Fruit fly (Drosophila melanogaster) whole organism, pupa: Measurements from ENCODE around the gene meigo.
A peak's percentile ranks its signal among the peaks of the same experiment; 100 is the strongest.

Experiments used
- CG32121 ChIP-seq: fragments of 200-800 bp; sonication (Bioruptor generic); IDR thresholded peaks from 2 replicates; pipeline ENCODE4 v1.3.6; 2022; ENCODE audit warnings: missing biosample characterization, missing genetic modification characterization
- CG34367 ChIP-seq: fragments of 200-800 bp; sonication (Bioruptor generic); optimal IDR thresholded peaks from 2 replicates; lab custom pipeline; 2018; ENCODE audit warnings: missing biosample characterization, mild to moderate bottlenecking, missing genetic modification characterization
- CG4496 ChIP-seq: fragments of 200-800 bp; sonication (Bioruptor generic); IDR thresholded peaks from 3 replicates; pipeline ENCODE4 v1.3.6; 2022; ENCODE audit warnings: missing biosample characterization, missing genetic modification characterization
- Pif1A ChIP-seq: fragments of 200-800 bp; sonication (Bioruptor generic); optimal IDR thresholded peaks from 3 replicates; lab custom pipeline; 2016; ENCODE audit warnings: missing biosample characterization, missing genetic modification characterization
- rn ChIP-seq: fragments of 200-800 bp; sonication (Bioruptor generic); IDR thresholded peaks from 2 replicates; pipeline ENCODE4 v1.3.6; 2022; ENCODE audit warnings: missing biosample characterization, missing genetic modification characterization

- TF ChIP-seq CG34367 (peak; percentile 64), rn (GFP tag; lab: Robert Waterston, UW) (peak; percentile 80), CG32121 (peak; percentile 88), Pif1A (no peak), CG4496 (peak; percentile 83; the same call in 2 of the 3 replicates)
Measured at dm6 chr3R:21097631-21098117, 40.4 kb upstream of the meigo start, which contains the start of gene RhoGAP93B.
